Worm (Caenorhabditis elegans) whole organism, L3 larva: ENCODE data around the gene vha-2.

Experiments
- R02D3.7 ChIP-seq: fragments of 150-350 bp; optimal IDR thresholded peaks from 2 replicates; lab custom pipeline; 2014; ENCODE audit warnings: missing biosample characterization, missing genetic modification characterization
- ama-1 ChIP-seq: fragments of 150-350 bp; optimal IDR thresholded peaks from 2 replicates; lab custom pipeline; 2018
- skn-1 ChIP-seq: fragments of 150-350 bp; optimal IDR thresholded peaks from 2 replicates; lab custom pipeline; 2014; ENCODE audit warnings: missing biosample characterization, missing genetic modification characterization
- snpc-4 ChIP-seq: fragments of 150-350 bp; optimal IDR thresholded peaks from 2 replicates; lab custom pipeline; 2014; ENCODE audit warnings: missing biosample characterization, missing genetic modification characterization
- ztf-11 ChIP-seq: fragments of 150-350 bp; optimal IDR thresholded peaks from 2 replicates; lab custom pipeline; 2014; ENCODE audit warnings: missing biosample characterization, missing genetic modification characterization

ce11 chrIII:9741985-9742384 lies 40.0 kb upstream of the vha-2 start:
- TF ChIP-seq skn-1 (no peak), ama-1 (lab: Kevin White, UChicago) (no peak), ztf-11 (tag; lab: Kevin White, UChicago) (no peak), R02D3.7 (tag; lab: Kevin White, UChicago) (no peak), snpc-4 (tag; lab: Kevin White, UChicago) (no peak)
